Fruit fly (Drosophila melanogaster): ENCODE measurements around the gene Pcmt.

Pcmt gene

DNA sequence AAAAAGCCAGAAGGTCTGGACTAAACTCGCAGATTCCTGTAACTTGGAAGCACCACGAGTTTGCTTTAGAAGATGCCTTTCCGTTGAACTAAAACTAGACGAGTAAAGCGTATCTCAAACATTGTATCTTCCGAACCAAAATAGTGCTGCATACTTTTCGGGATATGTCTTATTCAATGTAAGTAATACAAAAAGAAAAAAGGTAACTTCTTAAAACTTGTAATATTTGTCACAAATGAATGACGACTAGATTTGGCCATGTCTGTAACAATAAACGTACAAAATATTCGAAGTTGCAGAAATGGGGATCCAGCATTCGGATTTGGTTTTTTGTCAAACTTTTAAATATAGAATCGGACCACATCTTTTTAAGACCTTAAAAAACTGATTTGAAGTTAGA, 40.8 kb upstream of the Pcmt start:
- TF ChIP-seq Smox (GFP tag; optimal IDR thresholded peaks at IDR 0.05): no peak
- TF ChIP-seq eg (GFP tag; IDR thresholded peaks at IDR 0.05): 0 out of 3 replicates have a peak, but pooled peaks have one; percentile 22
- no peak for TF ChIP-seq CG8119 (GFP tag; IDR thresholded peaks at IDR 0.05)
- no peak for TF ChIP-seq CG7368 (GFP tag; optimal IDR thresholded peaks at IDR 0.05)
- TF ChIP-seq CG11762 (GFP tag; optimal IDR thresholded peaks at IDR 0.05; ENCODE audit: insufficient read depth): no peak
- peak; percentile 97 for TF ChIP-seq dsx (GFP tag; optimal IDR thresholded peaks at IDR 0.05; ENCODE audit: poor library complexity, severe bottlenecking)
- no peak for TF ChIP-seq CG10631 (GFP tag; optimal IDR thresholded peaks at IDR 0.05)
- no peak for TF ChIP-seq net (GFP tag; optimal IDR thresholded peaks at IDR 0.05)
- no peak for TF ChIP-seq CG3919 (GFP tag; optimal IDR thresholded peaks at IDR 0.05)

DNA sequence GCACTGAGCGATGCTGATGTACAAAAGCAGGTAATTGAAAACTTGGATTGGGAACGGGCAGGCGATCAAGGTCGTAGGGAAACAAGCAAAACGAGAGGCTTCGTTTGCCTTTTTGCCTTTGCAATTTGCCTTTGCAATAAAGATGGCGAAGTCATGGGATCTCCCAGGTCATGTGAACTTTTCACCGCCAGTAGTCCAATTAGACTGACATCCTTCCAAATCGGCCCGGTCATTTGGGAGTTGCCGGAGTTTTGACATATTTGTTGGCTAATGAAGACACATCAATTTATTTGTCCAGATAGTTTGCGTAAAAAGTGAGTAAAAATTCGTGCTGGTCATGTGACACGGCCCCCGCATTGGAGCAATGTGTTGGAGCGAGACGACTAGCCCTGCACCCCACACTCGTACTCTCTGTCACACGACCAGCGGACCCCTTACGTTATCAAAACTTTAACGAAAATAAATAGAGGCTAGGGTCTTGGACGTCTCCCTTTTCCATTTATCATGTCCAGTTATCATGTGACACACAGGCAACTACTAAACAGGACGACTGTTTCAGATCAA, 38.0 kb upstream of the Pcmt start:
- no peak for TF ChIP-seq Gug (GFP tag; IDR thresholded peaks at IDR 0.05)
- no peak for TF ChIP-seq Hr4 (GFP tag; optimal IDR thresholded peaks at IDR 0.05)
- peak; percentile 93 for TF ChIP-seq svp (GFP tag)
- TF ChIP-seq fkh (GFP tag; optimal IDR thresholded peaks at IDR 0.05): peak; percentile 53
- peak; percentile 52 for TF ChIP-seq Eip78C (GFP tag)
- no peak for TF ChIP-seq CG8319 (GFP tag; optimal IDR thresholded peaks at IDR 0.05)

DNA sequence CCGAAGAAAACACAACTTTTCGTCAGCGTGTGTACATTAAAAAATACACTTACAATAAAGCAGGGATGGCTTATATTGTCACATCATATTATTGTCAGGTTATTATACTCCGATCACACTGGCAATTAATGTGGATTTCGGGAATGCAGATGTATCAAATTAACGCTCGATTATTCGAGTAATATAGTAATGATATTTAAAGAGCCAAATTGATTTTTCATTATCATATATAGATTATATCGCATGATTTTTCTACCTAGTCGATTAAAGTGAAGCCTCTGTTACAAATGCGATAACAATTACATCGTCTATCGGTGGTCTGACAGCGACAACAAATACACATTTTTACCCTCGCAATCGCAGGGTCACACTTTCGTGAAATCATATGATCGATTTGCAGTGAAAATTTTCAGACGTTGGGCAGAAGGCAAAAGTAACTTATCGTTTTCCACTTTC, 37.3 kb upstream of the Pcmt start, which contains the start of the genes noi and Vha26:
TSS of gene noi (minus strand) at position 62 of the 456 bp plus-strand sequence.
TSS of gene Vha26 (plus strand) at position 366 of the 456 bp plus-strand sequence.
- TF ChIP-seq CG11294 (GFP tag; IDR thresholded peaks at IDR 0.05): no peak
- TF ChIP-seq CG6276 (GFP tag; optimal IDR thresholded peaks at IDR 0.05): no peak
- no peak for TF ChIP-seq ss (GFP tag; optimal IDR thresholded peaks at IDR 0.05)
- peak; percentile 38 for TF ChIP-seq dsx (GFP tag; optimal IDR thresholded peaks at IDR 0.05; ENCODE audit: poor library complexity, severe bottlenecking)
- peak; percentile 11 for TF ChIP-seq esn (GFP tag; optimal IDR thresholded peaks at IDR 0.05)
- no peak for TF ChIP-seq acj6 (GFP tag; optimal IDR thresholded peaks at IDR 0.05)
- no peak for TF ChIP-seq CG6163 (GFP tag; IDR thresholded peaks at IDR 0.05)
- peak; percentile 61 for TF ChIP-seq Eip78C (GFP tag)
- no peak for TF ChIP-seq Smox (GFP tag; optimal IDR thresholded peaks at IDR 0.05)
- TF ChIP-seq Sox15 (GFP tag; optimal IDR thresholded peaks at IDR 0.05): peak; percentile 2
- TF ChIP-seq topi (GFP tag; optimal IDR thresholded peaks at IDR 0.05): peak; percentile 20
- no peak for TF ChIP-seq svp (GFP tag)
- TF ChIP-seq cyc (GFP tag; optimal IDR thresholded peaks at IDR 0.05): peak; percentile 37
- no peak for TF ChIP-seq CG8119 (GFP tag; IDR thresholded peaks at IDR 0.05)
- peak; percentile 9 for TF ChIP-seq CG1621 (tag; optimal IDR thresholded peaks at IDR 0.05)
- peak; percentile 58 for TF ChIP-seq CG3032 (tag; optimal IDR thresholded peaks at IDR 0.05)
- peak; percentile 92 for TF ChIP-seq fkh (GFP tag; optimal IDR thresholded peaks at IDR 0.05)
- TF ChIP-seq Ets96B (tag; optimal IDR thresholded peaks at IDR 0.05): peak; percentile 7
- TF ChIP-seq CG31627 (GFP tag; optimal IDR thresholded peaks at IDR 0.05): peak; percentile 49
- peak; percentile 95 for TF ChIP-seq achi (GFP tag; optimal IDR thresholded peaks at IDR 0.05)
- no peak for TF ChIP-seq CG6808 (GFP tag; optimal IDR thresholded peaks at IDR 0.05)
- TF ChIP-seq CG6854 (GFP tag; optimal IDR thresholded peaks at IDR 0.05): peak; percentile 10
- TF ChIP-seq lz (GFP tag; optimal IDR thresholded peaks at IDR 0.05): peak; percentile 26

DNA sequence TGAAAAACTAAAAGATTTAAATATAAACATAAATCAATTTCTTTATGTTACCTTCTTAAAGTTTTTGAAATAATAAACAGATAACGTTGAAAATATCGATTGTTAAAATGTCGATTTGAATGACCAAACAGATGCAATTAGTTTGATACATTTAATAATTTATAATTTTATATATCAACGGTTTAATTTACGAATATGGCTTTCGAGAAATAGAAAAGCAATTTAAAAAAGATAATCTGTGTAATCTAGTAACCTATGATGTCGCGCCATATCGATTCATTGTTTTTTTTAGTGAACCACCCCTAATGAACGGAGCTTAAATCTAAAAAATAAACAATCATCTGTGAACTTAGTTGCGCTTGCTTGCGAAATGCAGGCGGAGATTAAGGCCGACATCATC, 34.5 kb upstream of the Pcmt start, which contains the start of gene PolZ2:
TSS of gene PolZ2 (plus strand) at position 301 of the 400 bp plus-strand sequence.
- TF ChIP-seq CG11762 (GFP tag; optimal IDR thresholded peaks at IDR 0.05; ENCODE audit: insufficient read depth) (no peak), CG4318 (GFP tag; optimal IDR thresholded peaks at IDR 0.05) (no peak), CG11294 (GFP tag; IDR thresholded peaks at IDR 0.05) (no peak), Sox14 (GFP tag; optimal IDR thresholded peaks at IDR 0.05) (no peak), Ets96B (tag; optimal IDR thresholded peaks at IDR 0.05) (no peak), Lpt (GFP tag; optimal IDR thresholded peaks at IDR 0.05) (no peak), Gug (GFP tag; IDR thresholded peaks at IDR 0.05) (no peak), dac (GFP tag; optimal IDR thresholded peaks at IDR 0.05) (no peak), CG6276 (GFP tag; optimal IDR thresholded peaks at IDR 0.05) (no peak), salr (GFP tag; optimal IDR thresholded peaks at IDR 0.05) (no peak), CG6792 (GFP tag; optimal IDR thresholded peaks at IDR 0.05) (no peak), esn (GFP tag; optimal IDR thresholded peaks at IDR 0.05) (no peak), fd85E (GFP tag; optimal IDR thresholded peaks at IDR 0.05) (no peak), CG8319 (GFP tag; optimal IDR thresholded peaks at IDR 0.05) (no peak), CG16779 (tag; optimal IDR thresholded peaks at IDR 0.05) (no peak), cyc (GFP tag; optimal IDR thresholded peaks at IDR 0.05) (no peak)
